Worm (Caenorhabditis elegans): ENCODE results near the gene srt-11.

ce11 chrII:14851483-14851882 lies 45.7 kb downstream of the srt-11 start, which contains the start of gene R05H10.1:
- TF ChIP-seq fos-1 (tag; optimal IDR thresholded peaks at IDR 0.05) (no peak), nhr-76 (tag; optimal IDR thresholded peaks at IDR 0.05) (no peak), snpc-4 (tag; optimal IDR thresholded peaks at IDR 0.05) (no peak), unc-62 (GFP tag; optimal IDR thresholded peaks at IDR 0.05) (no peak), C16A3.4 (tag; optimal IDR thresholded peaks at IDR 0.05) (no peak), nhr-19 (GFP tag; conservative IDR thresholded peaks at IDR 0.05) (no peak), fkh-8 (tag; optimal IDR thresholded peaks at IDR 0.05) (no peak), mab-9 (GFP tag; IDR thresholded peaks at IDR 0.05) (no peak)
